Fruit fly (Drosophila melanogaster) whole organism, embryonic: ENCODE measurements around the gene kis.

Experiments
- Ada2b ChIP-seq: fragments of 200-800 bp; sonication (Bioruptor generic); IDR thresholded peaks from 2 replicates; pipeline ENCODE4 v1.3.6; 2022; ENCODE audit warnings: missing biosample characterization, missing genetic modification characterization
- Atf-2 ChIP-seq: fragments of 200-800 bp; sonication (Bioruptor generic); optimal IDR thresholded peaks from 2 replicates; lab custom pipeline; 2016; ENCODE audit warnings: missing biosample characterization, missing genetic modification characterization
- Atf3 ChIP-seq: fragments of 200-800 bp; sonication (Bioruptor generic); optimal IDR thresholded peaks from 3 replicates; lab custom pipeline; 2016; ENCODE audit warnings: missing biosample characterization, missing genetic modification characterization
- Atf6 ChIP-seq: fragments of 200-800 bp; sonication (Bioruptor generic); IDR thresholded peaks from 2 replicates; pipeline ENCODE4 v1.3.6; 2022; ENCODE audit warnings: missing biosample characterization, missing genetic modification characterization
- B-H2 ChIP-seq: fragments of 200-800 bp; sonication (Bioruptor generic); optimal IDR thresholded peaks from 2 replicates; lab custom pipeline; 2018; ENCODE audit warnings: missing biosample characterization, mild to moderate bottlenecking, missing genetic modification characterization
- Bteb2 ChIP-seq: fragments of 200-800 bp; sonication (Bioruptor generic); optimal IDR thresholded peaks from 2 replicates; lab custom pipeline; 2016; ENCODE audit warnings: missing biosample characterization, missing genetic modification characterization
- C15 ChIP-seq: fragments of 200-800 bp; sonication (Bioruptor generic); IDR thresholded peaks from 3 replicates; pipeline ENCODE4 v1.3.6; 2022; ENCODE audit warnings: missing biosample characterization, missing genetic modification characterization
- CG10959 ChIP-seq: fragments of 200-800 bp; sonication (Bioruptor generic); IDR thresholded peaks from 2 replicates; pipeline ENCODE4 v1.3.6; 2022; ENCODE audit warnings: missing biosample characterization, missing genetic modification characterization
- CG12769 ChIP-seq: fragments of 200-800 bp; sonication (Bioruptor generic); optimal IDR thresholded peaks from 2 replicates; lab custom pipeline; 2019; ENCODE audit warnings: missing biosample characterization, mild to moderate bottlenecking, missing genetic modification characterization, moderate library complexity
- CG13624 ChIP-seq: fragments of 200-800 bp; sonication (Bioruptor generic); optimal IDR thresholded peaks from 2 replicates; lab custom pipeline; 2016; ENCODE audit warnings: missing biosample characterization, missing genetic modification characterization
- CG13894 ChIP-seq: fragments of 200-800 bp; sonication (Bioruptor generic); optimal IDR thresholded peaks from 3 replicates; lab custom pipeline; 2018; ENCODE audit warnings: missing biosample characterization, mild to moderate bottlenecking, missing genetic modification characterization, moderate library complexity
- CG15011 ChIP-seq: fragments of 200-800 bp; sonication (Bioruptor generic); optimal IDR thresholded peaks from 3 replicates; lab custom pipeline; 2018; ENCODE audit warnings: missing biosample characterization, mild to moderate bottlenecking, missing genetic modification characterization
- CG15479 ChIP-seq: fragments of 200-800 bp; sonication (Bioruptor generic); optimal IDR thresholded peaks from 3 replicates; lab custom pipeline; 2019; ENCODE audit warnings: missing biosample characterization, mild to moderate bottlenecking, missing genetic modification characterization, moderate library complexity
- CG18764 ChIP-seq: fragments of 200-800 bp; sonication (Bioruptor generic); optimal IDR thresholded peaks from 3 replicates; lab custom pipeline; 2016; ENCODE audit warnings: missing biosample characterization, missing genetic modification characterization
- CG2712 ChIP-seq: fragments of 200-800 bp; optimal IDR thresholded peaks from 3 replicates; lab custom pipeline; 2019; ENCODE audit warnings: missing biosample characterization, mild to moderate bottlenecking, missing genetic modification characterization, moderate library complexity
- CG33213 ChIP-seq: fragments of 200-800 bp; sonication (Bioruptor generic); optimal IDR thresholded peaks from 3 replicates; lab custom pipeline; 2016; ENCODE audit warnings: missing biosample characterization, missing genetic modification characterization
- CG3407 ChIP-seq: fragments of 200-800 bp; sonication (Bioruptor generic); optimal IDR thresholded peaks from 2 replicates; lab custom pipeline; 2018; ENCODE audit warnings: missing biosample characterization, mild to moderate bottlenecking, missing genetic modification characterization
- CG3995 ChIP-seq: fragments of 200-800 bp; sonication (Bioruptor generic); optimal IDR thresholded peaks from 3 replicates; lab custom pipeline; 2016; ENCODE audit warnings: missing biosample characterization, missing genetic modification characterization
- CG4360 ChIP-seq: fragments of 200-800 bp; sonication (Bioruptor generic); IDR thresholded peaks from 2 replicates; pipeline ENCODE4 v1.3.6; 2022; ENCODE audit warnings: missing biosample characterization, missing genetic modification characterization
- CG7745 ChIP-seq: fragments of 200-800 bp; sonication (Bioruptor generic); optimal IDR thresholded peaks from 2 replicates; lab custom pipeline; 2018; ENCODE audit warnings: missing biosample characterization, mild to moderate bottlenecking, missing genetic modification characterization, moderate library complexity
- CG7786 ChIP-seq: fragments of 200-800 bp; sonication (Bioruptor generic); optimal IDR thresholded peaks from 2 replicates; lab custom pipeline; 2016; ENCODE audit warnings: missing biosample characterization, missing genetic modification characterization
- CG7963 ChIP-seq: fragments of 200-800 bp; sonication (Bioruptor generic); IDR thresholded peaks from 3 replicates; pipeline ENCODE4 v1.3.6; 2022; ENCODE audit warnings: missing biosample characterization, missing genetic modification characterization; ENCODE audit not compliant: partially characterized antibody
- CG8765 ChIP-seq: fragments of 200-800 bp; sonication (Bioruptor generic); IDR thresholded peaks from 2 replicates; pipeline ENCODE4 v1.3.6; 2022; ENCODE audit warnings: missing biosample characterization, missing genetic modification characterization
- CTCF ChIP-seq: fragments of 200-800 bp; sonication (Bioruptor generic); optimal IDR thresholded peaks from 2 replicates; lab custom pipeline; 2017; ENCODE audit warnings: missing biosample characterization, mild to moderate bottlenecking, missing genetic modification characterization, moderate library complexity
- CrebB ChIP-seq: fragments of 200-800 bp; sonication (Bioruptor generic); optimal IDR thresholded peaks from 3 replicates; lab custom pipeline; 2018; ENCODE audit warnings: missing biosample characterization, mild to moderate bottlenecking, missing genetic modification characterization
- HLHmδ ChIP-seq: fragments of 200-800 bp; sonication (Bioruptor generic); optimal IDR thresholded peaks from 2 replicates; lab custom pipeline; 2018; ENCODE audit warnings: missing biosample characterization, mild to moderate bottlenecking, missing genetic modification characterization, moderate library complexity
- Lhr ChIP-seq: fragments of 200-800 bp; sonication (Bioruptor generic); optimal IDR thresholded peaks from 3 replicates; lab custom pipeline; 2017; ENCODE audit warnings: mild to moderate bottlenecking, missing biosample characterization, missing genetic modification reagents, missing genetic modification characterization
- Myb ChIP-seq: fragments of 200-800 bp; sonication (Bioruptor generic); optimal IDR thresholded peaks from 2 replicates; lab custom pipeline; 2016; ENCODE audit warnings: missing biosample characterization, missing genetic modification characterization
- Nf-YC ChIP-seq: fragments of 200-800 bp; optimal IDR thresholded peaks from 3 replicates; lab custom pipeline; 2019; ENCODE audit warnings: missing biosample characterization, mild to moderate bottlenecking, missing genetic modification characterization, moderate library complexity
- Oli ChIP-seq: fragments of 200-800 bp; sonication (Bioruptor generic); optimal IDR thresholded peaks from 2 replicates; lab custom pipeline; 2018; ENCODE audit warnings: missing biosample characterization, mild to moderate bottlenecking, missing genetic modification characterization, moderate library complexity
- Usf ChIP-seq: fragments of 200-800 bp; sonication (Bioruptor generic); optimal IDR thresholded peaks from 2 replicates; lab custom pipeline; 2017; ENCODE audit warnings: missing genotype, missing biosample characterization, missing genetic modification characterization
- ac ChIP-seq: fragments of 200-800 bp; sonication (Bioruptor generic); optimal IDR thresholded peaks from 3 replicates; lab custom pipeline; 2017; ENCODE audit warnings: missing biosample characterization, mild to moderate bottlenecking, missing genetic modification characterization
- ato ChIP-seq: fragments of 200-800 bp; sonication (Bioruptor generic); IDR thresholded peaks from 2 replicates; pipeline ENCODE4 v1.3.6; 2022; ENCODE audit warnings: missing biosample characterization, missing genetic modification characterization; ENCODE audit not compliant: partially characterized antibody
- bbx ChIP-seq: fragments of 200-800 bp; sonication (Bioruptor generic); IDR thresholded peaks from 2 replicates; pipeline ENCODE4 v1.3.6; 2022; ENCODE audit warnings: missing biosample characterization, missing genetic modification characterization; ENCODE audit not compliant: partially characterized antibody
- chn ChIP-seq: fragments of 200-800 bp; sonication (Bioruptor generic); optimal IDR thresholded peaks from 2 replicates; lab custom pipeline; 2016; ENCODE audit warnings: missing biosample characterization, missing genetic modification characterization
- dmrt11E ChIP-seq: fragments of 200-800 bp; sonication (Bioruptor generic); optimal IDR thresholded peaks from 3 replicates; lab custom pipeline; 2018; ENCODE audit warnings: missing biosample characterization, mild to moderate bottlenecking, missing genetic modification characterization, moderate library complexity
- dysf ChIP-seq: fragments of 200-800 bp; sonication (Bioruptor generic); IDR thresholded peaks from 3 replicates; pipeline ENCODE4 v1.3.6; 2022; ENCODE audit warnings: missing biosample characterization, missing genetic modification characterization
- fd64A ChIP-seq: fragments of 200-800 bp; sonication (Bioruptor generic); optimal IDR thresholded peaks from 3 replicates; lab custom pipeline; 2018; ENCODE audit warnings: missing biosample characterization, mild to moderate bottlenecking, missing genetic modification characterization
- fd96Cb ChIP-seq: fragments of 200-800 bp; sonication (Bioruptor generic); optimal IDR thresholded peaks from 2 replicates; lab custom pipeline; 2018; ENCODE audit warnings: missing biosample characterization, mild to moderate bottlenecking, missing genetic modification characterization, moderate library complexity
- grau ChIP-seq: fragments of 200-800 bp; optimal IDR thresholded peaks from 3 replicates; lab custom pipeline; 2019; ENCODE audit warnings: missing biosample characterization, mild to moderate bottlenecking, missing genetic modification characterization, moderate library complexity
- grn ChIP-seq: fragments of 200-800 bp; sonication (Bioruptor generic); optimal IDR thresholded peaks from 3 replicates; lab custom pipeline; 2017; ENCODE audit warnings: missing biosample characterization, missing genetic modification characterization
- kah ChIP-seq: fragments of 200-800 bp; sonication (Bioruptor generic); optimal IDR thresholded peaks from 2 replicates; lab custom pipeline; 2018; ENCODE audit warnings: missing biosample characterization, mild to moderate bottlenecking, missing genetic modification characterization
- lilli ChIP-seq: fragments of 200-800 bp; sonication (Bioruptor generic); optimal IDR thresholded peaks from 3 replicates; lab custom pipeline; 2016; ENCODE audit warnings: missing biosample characterization, missing genetic modification characterization
- mirr ChIP-seq: fragments of 200-800 bp; sonication (Bioruptor generic); optimal IDR thresholded peaks from 3 replicates; lab custom pipeline; 2018; ENCODE audit warnings: missing biosample characterization, mild to moderate bottlenecking, missing genetic modification characterization
- nerfin-1 ChIP-seq: fragments of 200-800 bp; sonication (Bioruptor generic); optimal IDR thresholded peaks from 3 replicates; lab custom pipeline; 2019; ENCODE audit warnings: missing biosample characterization, mild to moderate bottlenecking, missing genetic modification characterization, moderate library complexity
- ro ChIP-seq: fragments of 200-800 bp; sonication (Bioruptor generic); IDR thresholded peaks from 2 replicates; pipeline ENCODE4 v1.3.6; 2022; ENCODE audit warnings: missing biosample characterization, missing genetic modification characterization
- row ChIP-seq: fragments of 200-800 bp; sonication (Bioruptor generic); IDR thresholded peaks from 3 replicates; pipeline ENCODE4 v1.3.6; 2022; ENCODE audit warnings: missing biosample characterization, missing genetic modification characterization
- salm ChIP-seq: fragments of 200-800 bp; sonication (Bioruptor generic); optimal IDR thresholded peaks from 2 replicates; lab custom pipeline; 2018; ENCODE audit warnings: missing biosample characterization, mild to moderate bottlenecking, missing genetic modification characterization
- sim ChIP-seq: fragments of 200-800 bp; sonication (Bioruptor generic); IDR thresholded peaks from 2 replicates; pipeline ENCODE4 v1.3.6; 2022; ENCODE audit warnings: missing biosample characterization, missing genetic modification characterization
- sna ChIP-seq: fragments of 200-800 bp; sonication (Bioruptor generic); IDR thresholded peaks from 2 replicates; pipeline ENCODE4 v1.3.6; 2022; ENCODE audit warnings: missing biosample characterization, missing genetic modification characterization; ENCODE audit not compliant: partially characterized antibody
- trh ChIP-seq: fragments of 200-800 bp; sonication (Bioruptor generic); optimal IDR thresholded peaks from 2 replicates; lab custom pipeline; 2016; ENCODE audit warnings: missing biosample characterization, missing genetic modification characterization
- zf30C ChIP-seq: fragments of 200-800 bp; sonication (Bioruptor generic); optimal IDR thresholded peaks from 3 replicates; lab custom pipeline; 2018; ENCODE audit warnings: missing biosample characterization, mild to moderate bottlenecking, missing genetic modification characterization

kis gene

DNA sequence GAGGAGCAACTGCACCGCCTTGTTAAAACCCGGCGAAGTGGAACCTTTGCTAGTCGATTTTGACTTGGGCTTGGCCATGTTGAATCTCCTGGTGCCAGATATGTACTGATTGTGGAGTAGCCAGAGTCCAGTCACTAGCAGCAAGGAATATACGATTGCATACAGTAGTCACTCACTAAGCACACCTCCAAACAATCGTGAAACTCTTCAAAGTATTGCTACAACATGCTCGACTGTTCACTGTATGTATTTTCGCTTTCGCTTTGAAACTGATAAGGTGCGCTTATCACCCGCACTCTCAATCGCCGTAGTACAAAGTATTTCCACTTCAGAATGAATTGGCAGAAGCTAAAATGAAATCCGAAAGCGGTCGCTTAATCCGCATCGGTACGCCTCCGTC, 35.8 kb upstream of the kis start (continued):
- TF ChIP-seq CG10959 (GFP tag; lab: Robert Waterston, UW) (0 out of 2 replicates have a peak, but pooled peaks have one; percentile 41), CrebB (tag; lab: Kevin White, UChicago) (peak; percentile 68), bbx (GFP tag; lab: Robert Waterston, UW) (no peak; the same call in 1 of the 2 replicates), CG2712 (tag; lab: Kevin White, UChicago) (peak; percentile 42), Oli (peak; percentile 36), CG8765 (GFP tag; lab: Robert Waterston, UW) (no peak), Myb (GFP tag; lab: Kevin White, UChicago) (peak; percentile 46), salm (no peak), zf30C (GFP tag; lab: Kevin White, UChicago) (no peak), Atf6 (GFP tag; lab: Robert Waterston, UW) (peak; percentile 82), B-H2 (peak; percentile 87), grn (peak; percentile 58), CG3995 (GFP tag; lab: Kevin White, UChicago) (no peak), chn (GFP tag; lab: Kevin White, UChicago) (peak; percentile 47), grau (peak; percentile 98), Lhr (no peak), ro (GFP tag; lab: Robert Waterston, UW) (no peak), CG3407 (no peak), CG15011 (GFP tag; lab: Kevin White, UChicago) (no peak), sna (GFP tag; lab: Robert Waterston, UW) (no peak), CG15479 (GFP tag; lab: Kevin White, UChicago) (no peak), trh (GFP tag; lab: Kevin White, UChicago) (peak; percentile 10), CG7786 (GFP tag; lab: Kevin White, UChicago) (peak; percentile 78), CG13894 (tag; lab: Kevin White, UChicago) (peak; percentile 65), CG7963 (GFP tag; lab: Robert Waterston, UW) (no peak), ac (GFP tag; lab: Kevin White, UChicago) (no peak), C15 (GFP tag; lab: Robert Waterston, UW) (0 out of 3 replicates have a peak, but pooled peaks have one; percentile 41), Atf-2 (GFP tag; lab: Kevin White, UChicago) (peak; percentile 28), sim (GFP tag; lab: Robert Waterston, UW) (no peak), CG13624 (peak; percentile 67), Bteb2 (GFP tag; lab: Kevin White, UChicago) (peak; percentile 53), HLHmδ (GFP tag; lab: Kevin White, UChicago) (peak; percentile 19), Atf3 (GFP tag; lab: Kevin White, UChicago) (no peak), dmrt11E (no peak), ato (GFP tag; lab: Robert Waterston, UW) (no peak), kah (GFP tag; lab: Kevin White, UChicago) (no peak), dysf (GFP tag; lab: Robert Waterston, UW) (peak; percentile 75), row (GFP tag; lab: Robert Waterston, UW) (peak; percentile 96), nerfin-1 (no peak), CG12769 (tag; lab: Kevin White, UChicago) (peak; percentile 92), CTCF (GFP tag; lab: Kevin White, UChicago) (no peak), mirr (GFP tag; lab: Kevin White, UChicago) (peak; percentile 87), fd64A (GFP tag; lab: Kevin White, UChicago) (no peak), CG4360 (peak; percentile 44; the same call in 1 of the 2 replicates), fd96Cb (tag; lab: Kevin White, UChicago) (peak; percentile 12), CG33213 (peak; percentile 44), CG7745 (no peak), Ada2b (GFP tag; lab: Robert Waterston, UW) (peak; percentile 67), Nf-YC (tag; lab: Kevin White, UChicago) (no peak), Usf (GFP tag; lab: Kevin White, UChicago) (peak; percentile 35), lilli (peak; percentile 87), CG18764 (GFP tag; lab: Kevin White, UChicago) (peak; percentile 29)
